Worm (Caenorhabditis elegans): ENCODE results near the gene F14D2.14.
A peak's percentile ranks its signal among the peaks of the same experiment; 100 is the strongest.

F14D2.14 gene

ce11 chrII:3341989-3342388 is 5.8 kb downstream of the F14D2.14 start, which contains the start of gene F14D2.11:
Gene F14D2.11 (minus strand): TSS chrII:3342089.
- TF ChIP-seq pha-4 (tag; optimal IDR thresholded peaks at IDR 0.05) (no peak), mep-1 (tag; optimal IDR thresholded peaks at IDR 0.05) (no peak), sptf-1 (tag; optimal IDR thresholded peaks at IDR 0.05) (no peak), cnd-1 (tag; optimal IDR thresholded peaks at IDR 0.05) (no peak), snpc-4 (tag; optimal IDR thresholded peaks at IDR 0.05) (no peak), lsy-2 (tag; optimal IDR thresholded peaks at IDR 0.05) (no peak), lin-32 (GFP tag; optimal IDR thresholded peaks at IDR 0.05) (no peak), ham-2 (GFP tag; optimal IDR thresholded peaks at IDR 0.05) (no peak), ceh-43 (GFP tag; optimal IDR thresholded peaks at IDR 0.05) (no peak), nhr-76 (tag; optimal IDR thresholded peaks at IDR 0.05) (no peak), ztf-11 (tag; optimal IDR thresholded peaks at IDR 0.05) (no peak)

DNA sequence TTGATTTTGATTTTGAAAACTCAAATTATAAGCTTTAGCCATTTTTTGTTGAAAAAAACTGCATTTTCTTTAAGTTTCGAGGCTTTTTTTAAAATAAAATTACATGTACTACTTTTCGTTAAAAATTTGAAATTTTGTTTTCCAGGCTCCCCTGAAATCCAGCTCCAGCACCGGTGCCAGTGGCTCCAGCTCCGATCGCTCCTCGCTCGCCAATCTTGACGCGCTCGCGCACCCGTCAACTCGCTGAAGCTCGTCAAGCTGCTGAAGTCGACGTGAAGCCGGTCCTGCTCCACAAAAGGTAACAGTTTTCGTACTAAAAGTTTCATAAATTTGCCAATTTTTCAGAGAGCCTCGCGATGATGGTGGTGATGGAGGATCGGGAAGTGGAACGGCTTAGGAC is 7.0 kb downstream of the F14D2.14 start:
- TF ChIP-seq elt-3 (tag; optimal IDR thresholded peaks at IDR 0.05) (no peak), lin-32 (GFP tag; optimal IDR thresholded peaks at IDR 0.05) (no peak), nhr-237 (tag; optimal IDR thresholded peaks at IDR 0.05) (no peak), nhr-28 (tag; optimal IDR thresholded peaks at IDR 0.05) (no peak), ces-1 (GFP tag; optimal IDR thresholded peaks at IDR 0.05) (no peak), nhr-76 (tag; optimal IDR thresholded peaks at IDR 0.05) (no peak), hlh-1 (tag; optimal IDR thresholded peaks at IDR 0.05) (no peak), cnd-1 (tag; optimal IDR thresholded peaks at IDR 0.05) (no peak)

ce11 chrII:3340251-3340650 is 7.5 kb downstream of the F14D2.14 start, which contains the start of gene F14D2.5:
Gene F14D2.5 (plus strand): TSS chrII:3340551.
- no peak for TF ChIP-seq mab-5 (tag; optimal IDR thresholded peaks at IDR 0.05)
- no peak for TF ChIP-seq sem-2 (GFP tag; optimal IDR thresholded peaks at IDR 0.05)
- TF ChIP-seq drap-1 (GFP tag; optimal IDR thresholded peaks at IDR 0.05), result no peak
- peak; percentile 64 for TF ChIP-seq ceh-83 (GFP tag; optimal IDR thresholded peaks at IDR 0.05)
- no peak for TF ChIP-seq flh-1 (GFP tag; optimal IDR thresholded peaks at IDR 0.05)

DNA sequence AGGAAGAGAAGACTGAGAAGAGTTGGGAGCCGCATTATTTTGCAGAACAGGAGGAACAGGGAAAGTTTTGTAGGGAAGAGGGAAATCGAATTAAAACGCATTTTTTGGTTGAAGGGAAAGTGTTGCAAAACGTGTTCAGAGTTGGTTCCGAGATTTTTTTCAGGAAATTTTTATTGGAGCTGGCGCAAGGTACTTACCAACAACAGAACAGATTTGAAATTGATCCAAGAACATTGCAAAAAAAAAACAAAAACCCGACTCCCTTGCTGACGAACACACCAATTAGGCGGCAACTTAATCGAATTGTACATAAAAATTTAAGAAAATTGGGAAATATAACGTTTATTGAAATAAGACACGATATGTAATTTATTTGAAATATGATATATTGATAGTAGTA is 9.2 kb downstream of the F14D2.14 start, which contains the start of gene F14D2.7:
Gene F14D2.7 (minus strand): TSS at position 101 of the 400 bp plus-strand sequence.
- TF ChIP-seq flh-1 (GFP tag; optimal IDR thresholded peaks at IDR 0.05) (no peak), snpc-4 (tag; optimal IDR thresholded peaks at IDR 0.05) (no peak), M03D4.4 (tag; optimal IDR thresholded peaks at IDR 0.05) (no peak), mab-5 (tag; optimal IDR thresholded peaks at IDR 0.05) (no peak), nhr-2 (tag; optimal IDR thresholded peaks at IDR 0.05) (no peak), nhr-76 (tag; optimal IDR thresholded peaks at IDR 0.05) (no peak), lin-13 (tag; optimal IDR thresholded peaks at IDR 0.05) (no peak), unc-39 (tag; optimal IDR thresholded peaks at IDR 0.05) (no peak), ceh-39 (tag; optimal IDR thresholded peaks at IDR 0.05) (no peak)

DNA sequence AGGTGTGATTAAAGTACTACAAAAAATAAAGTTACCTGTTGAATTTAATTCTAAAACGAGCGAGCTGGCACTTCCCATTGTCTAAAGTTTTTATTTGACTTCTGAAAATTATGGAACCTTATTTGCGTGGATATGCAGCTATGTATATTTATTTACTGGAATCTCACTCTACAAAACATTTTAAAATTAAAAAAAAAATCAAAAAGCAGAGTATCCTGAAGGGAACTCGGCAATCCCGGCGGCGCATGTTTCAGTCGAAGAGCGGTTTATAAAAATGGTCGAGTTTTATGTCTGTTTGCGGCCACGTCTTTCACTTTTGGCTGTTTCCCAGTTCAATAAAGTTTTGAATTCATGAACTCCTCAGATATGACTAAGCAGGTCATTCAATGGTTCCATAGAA is 10.8 kb downstream of the F14D2.14 start, which contains the start of gene F14D2.19:
Gene F14D2.19 (minus strand): TSS at position 101 of the 400 bp plus-strand sequence.
- no peak for TF ChIP-seq nhr-12 (tag; optimal IDR thresholded peaks at IDR 0.05)
- TF ChIP-seq unc-39 (tag; optimal IDR thresholded peaks at IDR 0.05), result no peak
- TF ChIP-seq sptf-1 (tag; optimal IDR thresholded peaks at IDR 0.05), result no peak
- TF ChIP-seq nhr-2 (tag; optimal IDR thresholded peaks at IDR 0.05), result no peak
- TF ChIP-seq elt-1 (tag; optimal IDR thresholded peaks at IDR 0.05; ENCODE audit: borderline replicate concordance, insufficient read depth), result no peak

DNA sequence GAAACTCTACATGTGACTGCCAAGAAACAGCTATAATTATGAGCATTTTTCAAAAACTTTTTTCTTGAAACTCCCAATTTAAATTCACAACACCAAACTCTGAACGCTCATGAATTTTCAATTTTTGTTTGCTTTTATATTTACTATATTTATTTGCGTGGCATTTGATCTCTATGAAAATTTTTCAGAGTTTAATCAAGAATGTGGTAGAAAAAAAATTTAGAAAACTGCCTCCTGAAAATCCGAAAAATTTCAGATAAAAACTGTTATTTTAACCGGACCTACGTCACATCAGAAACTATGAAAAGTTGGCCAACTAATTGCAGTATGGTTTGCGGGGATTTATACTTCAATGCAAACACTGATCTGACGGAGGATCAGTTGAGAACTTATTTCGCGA is 15.8 kb downstream of the F14D2.14 start, which contains the start of gene irld-27:
Gene irld-27 (plus strand): TSS at position 301 of the 400 bp plus-strand sequence.
- no peak for TF ChIP-seq flh-1 (GFP tag; optimal IDR thresholded peaks at IDR 0.05)
- no peak for TF ChIP-seq elt-3 (tag; optimal IDR thresholded peaks at IDR 0.05)
- no peak for TF ChIP-seq mab-5 (tag; optimal IDR thresholded peaks at IDR 0.05)
- no peak for TF ChIP-seq mep-1 (tag; optimal IDR thresholded peaks at IDR 0.05)
- TF ChIP-seq ham-2 (GFP tag; optimal IDR thresholded peaks at IDR 0.05), result no peak
- TF ChIP-seq nhr-2 (tag; optimal IDR thresholded peaks at IDR 0.05), result no peak
- TF ChIP-seq pha-4 (tag; optimal IDR thresholded peaks at IDR 0.05), result no peak
- no peak for TF ChIP-seq ceh-39 (tag; optimal IDR thresholded peaks at IDR 0.05)
- TF ChIP-seq nhr-12 (tag; optimal IDR thresholded peaks at IDR 0.05), result no peak

- TF ChIP-seq ceh-43 (GFP tag; optimal IDR thresholded peaks at IDR 0.05), result no peak
- no peak for TF ChIP-seq lin-13 (tag; optimal IDR thresholded peaks at IDR 0.05)
- no peak for TF ChIP-seq mep-1 (tag; optimal IDR thresholded peaks at IDR 0.05)
- no peak for TF ChIP-seq unc-62 (GFP tag; optimal IDR thresholded peaks at IDR 0.05)
These were observed 20.7 kb downstream of the F14D2.14 start, which contains the start of gene Y46D2A.3 for ce11 chrII:3327104-3327503. Gene Y46D2A.3 (minus strand): TSS chrII:3327204.
